Worm (Caenorhabditis elegans): Measurements from ENCODE around the gene F22E5.17.

Gene F22E5.17

ce11 chrII:2707872-2708271 lies 30.0 kb downstream of the F22E5.17 start, which contains the start of gene Y47G7B.2:
Gene Y47G7B.2, minus strand, starts transcription at chrII:2708014.
- no peak for TF ChIP-seq C38D4.7 (GFP tag; optimal IDR thresholded peaks at IDR 0.05)
- no peak for TF ChIP-seq che-1 (tag; optimal IDR thresholded peaks at IDR 0.05)
- no peak for TF ChIP-seq ama-1 (optimal IDR thresholded peaks at IDR 0.05)
- no peak for TF ChIP-seq hlh-15 (tag; optimal IDR thresholded peaks at IDR 0.05)
- no peak for TF ChIP-seq unc-42 (tag; optimal IDR thresholded peaks at IDR 0.05)
- no peak for TF ChIP-seq ref-2 (tag; optimal IDR thresholded peaks at IDR 0.05)

- TF ChIP-seq hlh-6 (tag; optimal IDR thresholded peaks at IDR 0.05) (no peak), nhr-232 (tag; optimal IDR thresholded peaks at IDR 0.05) (no peak), ceh-31 (tag; optimal IDR thresholded peaks at IDR 0.05) (no peak), ceh-18 (tag; optimal IDR thresholded peaks at IDR 0.05) (no peak), fax-1 (tag; optimal IDR thresholded peaks at IDR 0.05) (no peak), elt-2 (tag; optimal IDR thresholded peaks at IDR 0.05) (no peak)
These were observed 32.1 kb downstream of the F22E5.17 start, which contains the start of gene T05A8.1 for ce11 chrII:2709942-2710341. Gene T05A8.1, minus strand, starts transcription at chrII:2710042.

- TF ChIP-seq hlh-8 (tag; optimal IDR thresholded peaks at IDR 0.05), result no peak
- no peak for TF ChIP-seq ceh-30 (tag; optimal IDR thresholded peaks at IDR 0.05)
- TF ChIP-seq sox-4 (tag; optimal IDR thresholded peaks at IDR 0.05), result no peak
- no peak for TF ChIP-seq pha-4 (tag; optimal IDR thresholded peaks at IDR 0.05)
These were observed 33.1 kb downstream of the F22E5.17 start, which contains the start of gene T05A8.2 for ce11 chrII:2710919-2711318. Gene T05A8.2, minus strand, starts transcription at chrII:2711019.

ce11 chrII:2717335-2717734 lies 39.5 kb downstream of the F22E5.17 start, which contains the start of gene T05A8.3:
Gene T05A8.3, minus strand, starts transcription at chrII:2717435.
- TF ChIP-seq pros-1 (tag; optimal IDR thresholded peaks at IDR 0.05), result no peak

- no peak for TF ChIP-seq T23F11.4 (GFP tag; optimal IDR thresholded peaks at IDR 0.05)
- TF ChIP-seq C38D4.7 (GFP tag; optimal IDR thresholded peaks at IDR 0.05), result no peak
- TF ChIP-seq npax-4 (tag; optimal IDR thresholded peaks at IDR 0.05), result no peak
- no peak for TF ChIP-seq nfya-1 (tag; optimal IDR thresholded peaks at IDR 0.05)
- TF ChIP-seq pat-9 (tag; optimal IDR thresholded peaks at IDR 0.05), result no peak
- TF ChIP-seq pqm-1 (tag; optimal IDR thresholded peaks at IDR 0.05), result no peak
- TF ChIP-seq ahr-1 (tag; optimal IDR thresholded peaks at IDR 0.05), result no peak
- TF ChIP-seq ttx-3 (tag; optimal IDR thresholded peaks at IDR 0.05), result no peak
- no peak for TF ChIP-seq K02D7.2 (tag; optimal IDR thresholded peaks at IDR 0.05)
- TF ChIP-seq ceh-22 (tag; optimal IDR thresholded peaks at IDR 0.05), result no peak
- TF ChIP-seq K09A11.1 (tag; optimal IDR thresholded peaks at IDR 0.05; ENCODE audit: insufficient read depth), result no peak
- no peak for TF ChIP-seq syd-9 (tag; optimal IDR thresholded peaks at IDR 0.05)
- TF ChIP-seq eyg-1 (tag; optimal IDR thresholded peaks at IDR 0.05), result no peak
- no peak for TF ChIP-seq gmeb-2 (tag; optimal IDR thresholded peaks at IDR 0.05)
- TF ChIP-seq unc-42 (tag; optimal IDR thresholded peaks at IDR 0.05), result no peak
- TF ChIP-seq lim-6 (tag; optimal IDR thresholded peaks at IDR 0.05), result no peak
- no peak for TF ChIP-seq C08G9.2 (tag; optimal IDR thresholded peaks at IDR 0.05)
These were observed 41.4 kb downstream of the F22E5.17 start for ce11 chrII:2719212-2719611.

- TF ChIP-seq ceh-19 (GFP tag; optimal IDR thresholded peaks at IDR 0.05) (no peak), K02D7.2 (tag; optimal IDR thresholded peaks at IDR 0.05) (no peak), sox-4 (tag; optimal IDR thresholded peaks at IDR 0.05) (no peak), fax-1 (tag; optimal IDR thresholded peaks at IDR 0.05) (no peak), pag-3 (tag; optimal IDR thresholded peaks at IDR 0.05; ENCODE audit: borderline replicate concordance) (no peak), lim-6 (tag; optimal IDR thresholded peaks at IDR 0.05) (no peak), C38D4.7 (GFP tag; optimal IDR thresholded peaks at IDR 0.05) (no peak), mec-3 (tag; optimal IDR thresholded peaks at IDR 0.05; ENCODE audit: borderline replicate concordance) (no peak), eyg-1 (tag; optimal IDR thresholded peaks at IDR 0.05) (no peak), pat-9 (tag; optimal IDR thresholded peaks at IDR 0.05) (no peak), madf-2 (tag; optimal IDR thresholded peaks at IDR 0.05) (no peak), F13H6.1 (tag; optimal IDR thresholded peaks at IDR 0.05) (no peak), pax-1 (tag; optimal IDR thresholded peaks at IDR 0.05) (no peak), dve-1 (tag; optimal IDR thresholded peaks at IDR 0.05) (no peak), hlh-15 (tag; optimal IDR thresholded peaks at IDR 0.05) (no peak), hlh-13 (GFP tag; optimal IDR thresholded peaks at IDR 0.05) (no peak), tbx-7 (tag; optimal IDR thresholded peaks at IDR 0.05) (no peak), odd-2 (tag; optimal IDR thresholded peaks at IDR 0.05) (no peak), pha-4 (tag; optimal IDR thresholded peaks at IDR 0.05) (no peak)
These were observed 44.2 kb downstream of the F22E5.17 start for ce11 chrII:2721992-2722391.
